Fruit fly (Drosophila melanogaster) whole organism, embryonic: ENCODE data around the gene vsg.
A peak's percentile ranks its signal among the peaks of the same experiment; 100 is the strongest.

Experiments used
- Antp ChIP-seq: fragments of 200-800 bp; sonication (Bioruptor generic); optimal IDR thresholded peaks from 3 replicates; lab custom pipeline; 2016; ENCODE audit warnings: missing biosample characterization, missing genetic modification characterization
- Atf6 ChIP-seq: fragments of 200-800 bp; sonication (Bioruptor generic); IDR thresholded peaks from 2 replicates; pipeline ENCODE4 v1.3.6; 2022; ENCODE audit warnings: missing biosample characterization, missing genetic modification characterization
- B-H2 ChIP-seq: fragments of 200-800 bp; sonication (Bioruptor generic); optimal IDR thresholded peaks from 2 replicates; lab custom pipeline; 2018; ENCODE audit warnings: missing biosample characterization, mild to moderate bottlenecking, missing genetic modification characterization
- Bdp1 ChIP-seq: fragments of 200-800 bp; sonication (Bioruptor generic); optimal IDR thresholded peaks from 3 replicates; lab custom pipeline; 2016; ENCODE audit warnings: missing biosample characterization, missing genetic modification characterization
- CG10654 ChIP-seq: fragments of 200-800 bp; sonication (Bioruptor generic); optimal IDR thresholded peaks from 2 replicates; lab custom pipeline; 2016; ENCODE audit warnings: missing biosample characterization, missing genetic modification characterization
- CG11696 ChIP-seq: fragments of 200-800 bp; sonication (Bioruptor generic); IDR thresholded peaks from 2 replicates; pipeline ENCODE4 v1.3.6; 2022; ENCODE audit warnings: missing biosample characterization, missing genetic modification characterization
- CG14050 ChIP-seq: fragments of 200-800 bp; sonication (Bioruptor generic); IDR thresholded peaks from 3 replicates; pipeline ENCODE4 v1.3.6; 2022; ENCODE audit warnings: missing biosample characterization, missing genetic modification characterization
- CG1603 ChIP-seq: fragments of 200-800 bp; sonication (Bioruptor generic); optimal IDR thresholded peaks from 2 replicates; lab custom pipeline; 2019; ENCODE audit warnings: missing biosample characterization, mild to moderate bottlenecking, missing genetic modification characterization, moderate library complexity
- CG16779 ChIP-seq: fragments of 200-800 bp; sonication (Bioruptor generic); IDR thresholded peaks from 2 replicates; pipeline ENCODE4 v1.3.6; 2022; ENCODE audit warnings: missing biosample characterization, missing genetic modification characterization
- CG17186 ChIP-seq: fragments of 200-800 bp; sonication (Bioruptor generic); optimal IDR thresholded peaks from 3 replicates; lab custom pipeline; 2017; ENCODE audit warnings: missing biosample characterization, missing genetic modification reagents, missing genetic modification characterization
- CG17361 ChIP-seq: fragments of 200-800 bp; sonication (Bioruptor generic); IDR thresholded peaks from 3 replicates; pipeline ENCODE4 v1.3.6; 2022; ENCODE audit warnings: missing biosample characterization, missing genetic modification characterization
- CG18764 ChIP-seq: fragments of 200-800 bp; sonication (Bioruptor generic); optimal IDR thresholded peaks from 3 replicates; lab custom pipeline; 2016; ENCODE audit warnings: missing biosample characterization, missing genetic modification characterization
- CG2712 ChIP-seq: fragments of 200-800 bp; optimal IDR thresholded peaks from 3 replicates; lab custom pipeline; 2019; ENCODE audit warnings: missing biosample characterization, mild to moderate bottlenecking, missing genetic modification characterization, moderate library complexity
- CG30020 ChIP-seq: fragments of 200-800 bp; optimal IDR thresholded peaks from 2 replicates; lab custom pipeline; 2019; ENCODE audit warnings: missing biosample characterization, mild to moderate bottlenecking, missing genetic modification characterization, moderate library complexity
- CG3065 ChIP-seq: fragments of 200-800 bp; sonication (Bioruptor generic); optimal IDR thresholded peaks from 2 replicates; lab custom pipeline; 2016; ENCODE audit warnings: missing biosample characterization, missing genetic modification characterization
- CG4360 ChIP-seq: fragments of 200-800 bp; sonication (Bioruptor generic); IDR thresholded peaks from 2 replicates; pipeline ENCODE4 v1.3.6; 2022; ENCODE audit warnings: missing biosample characterization, missing genetic modification characterization
- CG4404 ChIP-seq: fragments of 200-800 bp; sonication (Bioruptor generic); IDR thresholded peaks from 2 replicates; pipeline ENCODE4 v1.3.6; 2022; ENCODE audit warnings: missing biosample characterization, missing genetic modification characterization
- CG5180 ChIP-seq: fragments of 200-800 bp; sonication (Bioruptor generic); optimal IDR thresholded peaks from 3 replicates; lab custom pipeline; 2017; ENCODE audit warnings: missing biosample characterization, missing genetic modification characterization, mild to moderate bottlenecking, moderate library complexity, missing genetic modification reagents
- CG6683 ChIP-seq: fragments of 200-800 bp; sonication (Bioruptor generic); optimal IDR thresholded peaks from 2 replicates; lab custom pipeline; 2017; ENCODE audit warnings: missing biosample characterization, mild to moderate bottlenecking, missing genetic modification characterization, missing genetic modification reagents
- CG6765 ChIP-seq: fragments of 200-800 bp; sonication (Bioruptor generic); optimal IDR thresholded peaks from 3 replicates; lab custom pipeline; 2017; ENCODE audit warnings: missing biosample characterization, mild to moderate bottlenecking, missing genetic modification characterization
- CG6813 ChIP-seq: fragments of 200-800 bp; sonication (Bioruptor generic); optimal IDR thresholded peaks from 2 replicates; lab custom pipeline; 2017; ENCODE audit warnings: missing biosample characterization, missing genetic modification characterization, mild to moderate bottlenecking, moderate library complexity, missing genetic modification reagents
- CG6854 ChIP-seq: fragments of 200-800 bp; sonication (Bioruptor generic); optimal IDR thresholded peaks from 3 replicates; lab custom pipeline; 2017; ENCODE audit warnings: missing biosample characterization, mild to moderate bottlenecking, missing genetic modification characterization
- CG7556 ChIP-seq: fragments of 200-800 bp; sonication (Bioruptor generic); optimal IDR thresholded peaks from 2 replicates; lab custom pipeline; 2017; ENCODE audit warnings: missing biosample characterization, mild to moderate bottlenecking, missing genetic modification characterization
- CG8388 ChIP-seq: fragments of 200-800 bp; sonication (Bioruptor generic); optimal IDR thresholded peaks from 2 replicates; lab custom pipeline; 2019; ENCODE audit warnings: missing biosample characterization, mild to moderate bottlenecking, missing genetic modification characterization, moderate library complexity
- CG8478 ChIP-seq: fragments of >200 bp; optimal IDR thresholded peaks from 2 replicates; lab custom pipeline; 2018
- CG9215 ChIP-seq: fragments of 200-800 bp; sonication (Bioruptor generic); IDR thresholded peaks from 2 replicates; pipeline ENCODE4 v1.3.6; 2022; ENCODE audit warnings: missing biosample characterization, missing genetic modification characterization
- CHES-1-like ChIP-seq: fragments of 200-800 bp; sonication (Bioruptor generic); optimal IDR thresholded peaks from 2 replicates; lab custom pipeline; 2016; ENCODE audit warnings: missing biosample characterization, missing genetic modification characterization
- Camta ChIP-seq: fragments of 200-800 bp; sonication (Bioruptor generic); optimal IDR thresholded peaks from 2 replicates; lab custom pipeline; 2016; ENCODE audit warnings: missing biosample characterization, missing genetic modification characterization
- D19B ChIP-seq: fragments of 200-800 bp; sonication (Bioruptor generic); optimal IDR thresholded peaks from 2 replicates; lab custom pipeline; 2017; ENCODE audit warnings: missing biosample characterization, mild to moderate bottlenecking, missing genetic modification characterization
- Dip2 ChIP-seq: fragments of 200-800 bp; sonication (Bioruptor generic); IDR thresholded peaks from 2 replicates; pipeline ENCODE4 v1.3.6; 2022; ENCODE audit warnings: missing biosample characterization, missing genetic modification characterization
- HmgD ChIP-seq: fragments of 200-800 bp; sonication (Bioruptor generic); optimal IDR thresholded peaks from 3 replicates; lab custom pipeline; 2016; ENCODE audit warnings: missing biosample characterization, missing genetic modification characterization
- Lim3 ChIP-seq: fragments of 200-800 bp; sonication (Bioruptor generic); IDR thresholded peaks from 2 replicates; pipeline ENCODE4 v1.3.6; 2022; ENCODE audit warnings: missing biosample characterization, missing genetic modification characterization
- Mrtf ChIP-seq: fragments of 200-800 bp; sonication (Bioruptor generic); IDR thresholded peaks from 3 replicates; pipeline ENCODE4 v1.3.6; 2022; ENCODE audit warnings: missing biosample characterization, missing genetic modification characterization
- Oli ChIP-seq: fragments of 200-800 bp; sonication (Bioruptor generic); optimal IDR thresholded peaks from 2 replicates; lab custom pipeline; 2018; ENCODE audit warnings: missing biosample characterization, mild to moderate bottlenecking, missing genetic modification characterization, moderate library complexity
- PHDP ChIP-seq: fragments of 200-800 bp; sonication (Bioruptor generic); optimal IDR thresholded peaks from 3 replicates; lab custom pipeline; 2018; ENCODE audit warnings: missing biosample characterization, mild to moderate bottlenecking, missing genetic modification characterization, moderate library complexity
- Ravus ChIP-seq: fragments of 200-800 bp; sonication (Bioruptor generic); IDR thresholded peaks from 2 replicates; pipeline ENCODE4 v1.3.6; 2022; ENCODE audit warnings: missing biosample characterization, missing genetic modification characterization
- Side ChIP-seq: fragments of 200-800 bp; sonication (Bioruptor generic); optimal IDR thresholded peaks from 2 replicates; lab custom pipeline; 2016; ENCODE audit warnings: missing biosample characterization, missing genetic modification characterization
- Sin3A ChIP-seq: fragments of >200 bp; optimal IDR thresholded peaks from 2 replicates; lab custom pipeline; 2018
- chn ChIP-seq: fragments of 200-800 bp; sonication (Bioruptor generic); optimal IDR thresholded peaks from 2 replicates; lab custom pipeline; 2016; ENCODE audit warnings: missing biosample characterization, missing genetic modification characterization
- danr ChIP-seq: fragments of 200-800 bp; sonication (Bioruptor generic); IDR thresholded peaks from 2 replicates; pipeline ENCODE4 v1.3.6; 2022; ENCODE audit warnings: missing biosample characterization, missing genetic modification characterization
- gro ChIP-seq: fragments of 200-800 bp; sonication (Bioruptor generic); optimal IDR thresholded peaks from 2 replicates; lab custom pipeline; 2016; ENCODE audit warnings: missing biosample characterization, missing genetic modification characterization
- gt ChIP-seq: fragments of 200-800 bp; sonication (Bioruptor generic); IDR thresholded peaks from 2 replicates; pipeline ENCODE4 v1.3.6; 2022; ENCODE audit warnings: missing biosample characterization, missing genetic modification characterization
- hbn ChIP-seq: fragments of 200-800 bp; sonication (Bioruptor generic); IDR thresholded peaks from 2 replicates; pipeline ENCODE4 v1.3.6; 2022; ENCODE audit warnings: missing biosample characterization, missing genetic modification characterization; ENCODE audit not compliant: partially characterized antibody
- hth ChIP-seq: fragments of >200 bp; optimal IDR thresholded peaks from 2 replicates; lab custom pipeline; 2017; ENCODE audit warnings: inconsistent platforms
- insv ChIP-seq, 2 experiments: fragments of 200-800 bp; sonication (Bioruptor generic); optimal IDR thresholded peaks; 3 replicates each; lab custom pipeline; 2016 to 2018; ENCODE audit warnings: missing biosample characterization in 2 of 2, missing genetic modification characterization in 2 of 2
- kay ChIP-seq: fragments of 200-800 bp; sonication (Bioruptor generic); optimal IDR thresholded peaks from 2 replicates; lab custom pipeline; 2016; ENCODE audit warnings: missing biosample characterization, missing genetic modification characterization
- pfk ChIP-seq: fragments of 200-800 bp; sonication (Bioruptor generic); optimal IDR thresholded peaks from 2 replicates; lab custom pipeline; 2018; ENCODE audit warnings: missing biosample characterization, mild to moderate bottlenecking, missing genetic modification characterization, moderate library complexity
- scrt ChIP-seq: fragments of 200-800 bp; sonication (Bioruptor generic); optimal IDR thresholded peaks from 2 replicates; lab custom pipeline; 2018; ENCODE audit warnings: missing biosample characterization, mild to moderate bottlenecking, missing genetic modification characterization, moderate library complexity
- sima ChIP-seq: fragments of 200-800 bp; sonication (Bioruptor generic); optimal IDR thresholded peaks from 2 replicates; lab custom pipeline; 2016; ENCODE audit warnings: missing biosample characterization, missing genetic modification characterization
- sisA ChIP-seq: fragments of 200-800 bp; sonication (Bioruptor generic); IDR thresholded peaks from 2 replicates; pipeline ENCODE4 v1.3.6; 2022; ENCODE audit warnings: missing biosample characterization, missing genetic modification characterization
- sqz ChIP-seq: fragments of 200-800 bp; sonication (Bioruptor generic); optimal IDR thresholded peaks from 3 replicates; lab custom pipeline; 2018; ENCODE audit warnings: missing biosample characterization, mild to moderate bottlenecking, missing genetic modification characterization
- tap ChIP-seq: fragments of 200-800 bp; optimal IDR thresholded peaks from 3 replicates; lab custom pipeline; 2019; ENCODE audit warnings: missing biosample characterization, mild to moderate bottlenecking, missing genetic modification characterization, moderate library complexity
- trh ChIP-seq: fragments of 200-800 bp; sonication (Bioruptor generic); optimal IDR thresholded peaks from 2 replicates; lab custom pipeline; 2016; ENCODE audit warnings: missing biosample characterization, missing genetic modification characterization
- unpg ChIP-seq: fragments of 200-800 bp; sonication (Bioruptor generic); optimal IDR thresholded peaks from 3 replicates; lab custom pipeline; 2018; ENCODE audit warnings: missing biosample characterization, mild to moderate bottlenecking, missing genetic modification characterization, moderate library complexity

Gene vsg

DNA sequence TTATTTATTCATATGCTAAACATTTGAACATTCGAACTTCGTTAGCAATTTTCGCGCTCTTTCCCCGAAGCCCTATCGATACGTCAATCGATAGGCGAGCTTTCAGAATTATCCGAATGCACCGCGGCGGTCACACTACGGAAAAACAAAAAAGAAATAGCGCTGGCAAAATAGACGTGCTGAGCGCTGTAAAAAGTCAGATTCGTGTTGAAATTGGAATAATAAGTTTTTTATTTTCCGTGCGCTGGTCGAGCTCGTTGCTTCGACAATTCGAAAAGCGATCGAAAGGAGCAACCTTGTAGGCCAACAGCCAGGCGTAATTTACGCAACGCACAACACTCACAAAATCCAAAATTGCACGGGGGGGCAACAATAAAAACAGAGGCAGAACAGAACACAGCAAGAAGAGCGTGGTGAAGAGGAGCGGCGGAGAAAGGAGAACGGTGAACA is 15.9 kb upstream of the vsg start, which contains the start of gene Ubc4 (continued):
- TF ChIP-seq gro (GFP tag; lab: Kevin White, UChicago) (peak; percentile 42), CG8388 (GFP tag; lab: Kevin White, UChicago) (no peak), PHDP (tag; lab: Kevin White, UChicago) (peak; percentile 7), CG8478 (no peak), CG16779 (no peak), Lim3 (no peak), CG6854 (no peak), CG30020 (tag; lab: Kevin White, UChicago) (no peak), hbn (GFP tag; lab: Robert Waterston, UW) (peak; percentile 81), sqz (GFP tag; lab: Kevin White, UChicago) (no peak), sisA (GFP tag; lab: Robert Waterston, UW) (no peak), CG3065 (GFP tag; lab: Kevin White, UChicago) (no peak), kay (GFP tag; lab: Kevin White, UChicago) (no peak), Side (peak; percentile 32), unpg (GFP tag; lab: Kevin White, UChicago) (no peak), CG17361 (GFP tag; lab: Robert Waterston, UW) (no peak), tap (no peak), Antp (GFP tag; lab: Kevin White, UChicago) (peak; percentile 25), Mrtf (GFP tag; lab: Robert Waterston, UW) (0 out of 3 replicates have a peak, but pooled peaks have one; percentile 32), CG4360 (no peak), Ravus (GFP tag; lab: Robert Waterston, UW) (no peak), CG9215 (no peak), CHES-1-like (peak; percentile 11), B-H2 (GFP tag; lab: Kevin White, UChicago) (no peak), CG10654 (GFP tag; lab: Kevin White, UChicago) (no peak), sima (GFP tag; lab: Kevin White, UChicago) (no peak), Oli (tag; lab: Kevin White, UChicago) (no peak), Atf6 (GFP tag; lab: Robert Waterston, UW) (no peak; the same call in 1 of the 2 replicates), trh (GFP tag; lab: Kevin White, UChicago) (no peak), D19B (GFP tag; lab: Kevin White, UChicago) (no peak), Dip2 (GFP tag; lab: Robert Waterston, UW) (no peak), Sin3A (lab: Kevin White, UChicago) (peak; percentile 18), CG5180 (no peak), CG6765 (GFP tag; lab: Kevin White, UChicago) (no peak), scrt (GFP tag; lab: Kevin White, UChicago) (no peak), CG6813 (GFP tag; lab: Kevin White, UChicago) (no peak), hth (lab: Kevin White, UChicago) (no peak), CG17186 (no peak), CG18764 (no peak), CG1603 (tag; lab: Kevin White, UChicago) (peak; percentile 56), CG4404 (GFP tag; lab: Robert Waterston, UW) (no peak), CG2712 (tag; lab: Kevin White, UChicago) (peak; percentile 15), Camta (no peak), gt (GFP tag; lab: Robert Waterston, UW) (no peak), CG6683 (GFP tag; lab: Kevin White, UChicago) (no peak), pfk (GFP tag; lab: Kevin White, UChicago) (no peak), HmgD (GFP tag; lab: Kevin White, UChicago) (no peak), danr (no peak), CG14050 (no peak), CG7556 (GFP tag; lab: Kevin White, UChicago) (no peak), Bdp1 (GFP tag; lab: Kevin White, UChicago) (no peak), CG11696 (GFP tag; lab: Robert Waterston, UW) (no peak), insv (GFP tag; optimal IDR thresholded peaks at IDR 0.05; lab: Kevin White, UChicago) (no peak), chn (no peak)
